Worm (Caenorhabditis elegans): ENCODE results near the gene swt-1.

The swt-1 gene

ce11 chrIV:261607-262006 is 45.7 kb upstream of the swt-1 start, which contains the start of gene pqbp-1.1 (continued):
- TF ChIP-seq alr-1 (tag; optimal IDR thresholded peaks at IDR 0.05), result no peak
- peak; percentile 37 for TF ChIP-seq mab-5 (tag; optimal IDR thresholded peaks at IDR 0.05)
- TF ChIP-seq crh-2 (tag; optimal IDR thresholded peaks at IDR 0.05), result peak; percentile 66
- peak; percentile 95 for TF ChIP-seq gmeb-1 (tag; optimal IDR thresholded peaks at IDR 0.05)

ce11 chrIV:262460-262859 is 44.8 kb upstream of the swt-1 start:
- no peak for TF ChIP-seq nhr-11 (tag; optimal IDR thresholded peaks at IDR 0.05)
- no peak for TF ChIP-seq ceh-16 (tag; optimal IDR thresholded peaks at IDR 0.05)
- no peak for TF ChIP-seq mdl-1 (tag; optimal IDR thresholded peaks at IDR 0.05)
- no peak for TF ChIP-seq elt-1 (tag; optimal IDR thresholded peaks at IDR 0.05)
- no peak for TF ChIP-seq aly-2 (tag; optimal IDR thresholded peaks at IDR 0.05)
- TF ChIP-seq ztf-11 (tag; optimal IDR thresholded peaks at IDR 0.05), result no peak
- TF ChIP-seq lin-11 (tag; optimal IDR thresholded peaks at IDR 0.05), result no peak
- TF ChIP-seq F13H6.1 (tag; optimal IDR thresholded peaks at IDR 0.05), result no peak
- no peak for TF ChIP-seq ZK546.5 (tag; optimal IDR thresholded peaks at IDR 0.05)
- TF ChIP-seq zag-1 (tag; optimal IDR thresholded peaks at IDR 0.05), result no peak
- TF ChIP-seq nhr-237 (tag; optimal IDR thresholded peaks at IDR 0.05), result no peak
- no peak for TF ChIP-seq lin-39 (tag; optimal IDR thresholded peaks at IDR 0.05)
- no peak for TF ChIP-seq lsy-2 (tag; optimal IDR thresholded peaks at IDR 0.05)
- TF ChIP-seq peb-1 (tag; optimal IDR thresholded peaks at IDR 0.05), result no peak
- TF ChIP-seq nhr-6 (tag; optimal IDR thresholded peaks at IDR 0.05), result no peak
- no peak for TF ChIP-seq mbf-1 (tag; optimal IDR thresholded peaks at IDR 0.05)
- no peak for TF ChIP-seq sem-4 (tag; optimal IDR thresholded peaks at IDR 0.05)
- TF ChIP-seq blmp-1 (tag; optimal IDR thresholded peaks at IDR 0.05; ENCODE audit: insufficient read depth), result no peak
- no peak for TF ChIP-seq unc-55 (GFP tag; optimal IDR thresholded peaks at IDR 0.05)
- no peak for TF ChIP-seq sma-9 (GFP tag; optimal IDR thresholded peaks at IDR 0.05)
- TF ChIP-seq sma-9 (tag; optimal IDR thresholded peaks at IDR 0.05), result no peak

ce11 chrIV:264182-264709 is 43.1 kb upstream of the swt-1 start, which contains the start of gene pat-6:
pat-6 (minus strand) TSS chrIV:264232.
- peak; percentile 56 for TF ChIP-seq unc-55 (GFP tag; optimal IDR thresholded peaks at IDR 0.05)
- peak in 1 of 2 experiments; percentile 55 for TF ChIP-seq lsy-2 (tag; optimal IDR thresholded peaks at IDR 0.05)
- TF ChIP-seq lin-13 (GFP tag; optimal IDR thresholded peaks at IDR 0.05), result peak; percentile 17
- no peak for TF ChIP-seq ceh-16 (tag; optimal IDR thresholded peaks at IDR 0.05)
- TF ChIP-seq C34F6.9 (tag; optimal IDR thresholded peaks at IDR 0.05), result peak; percentile 64
- no peak for TF ChIP-seq mab-5 (tag; optimal IDR thresholded peaks at IDR 0.05)
- no peak for TF ChIP-seq nhr-25 (tag; optimal IDR thresholded peaks at IDR 0.05)
- TF ChIP-seq nhr-6 (tag; optimal IDR thresholded peaks at IDR 0.05), result peak; percentile 8

ce11 chrIV:266148-266547 is 41.2 kb upstream of the swt-1 start, which contains the start of gene T21D12.12:
T21D12.12 (plus strand) TSS chrIV:266448.
- TF ChIP-seq crh-2 (tag; optimal IDR thresholded peaks at IDR 0.05) (no peak), mdl-1 (tag; optimal IDR thresholded peaks at IDR 0.05) (no peak), lin-13 (GFP tag; optimal IDR thresholded peaks at IDR 0.05) (no peak), nhr-21 (tag; optimal IDR thresholded peaks at IDR 0.05) (no peak), sma-9 (GFP tag; optimal IDR thresholded peaks at IDR 0.05) (no peak), sma-9 (tag; optimal IDR thresholded peaks at IDR 0.05) (no peak), nhr-237 (tag; optimal IDR thresholded peaks at IDR 0.05) (no peak), skn-1 (tag; optimal IDR thresholded peaks at IDR 0.05) (no peak), lin-11 (tag; optimal IDR thresholded peaks at IDR 0.05) (no peak), ztf-1 (GFP tag; conservative IDR thresholded peaks at IDR 0.05) (no peak), elt-3 (tag; optimal IDR thresholded peaks at IDR 0.05) (no peak), lin-39 (tag; optimal IDR thresholded peaks at IDR 0.05) (no peak), blmp-1 (tag; optimal IDR thresholded peaks at IDR 0.05; ENCODE audit: insufficient read depth) (no peak), ztf-11 (tag; optimal IDR thresholded peaks at IDR 0.05) (no peak), nhr-6 (tag; optimal IDR thresholded peaks at IDR 0.05) (no peak)

- no peak for TF ChIP-seq ztf-1 (GFP tag; conservative IDR thresholded peaks at IDR 0.05)
- no peak for TF ChIP-seq elt-1 (tag; optimal IDR thresholded peaks at IDR 0.05)
- no peak for TF ChIP-seq ama-1 (optimal IDR thresholded peaks at IDR 0.05)
- no peak for TF ChIP-seq skn-1 (tag; optimal IDR thresholded peaks at IDR 0.05)
- TF ChIP-seq sma-3 (GFP tag; optimal IDR thresholded peaks at IDR 0.05), result no peak
- no peak for TF ChIP-seq unc-62 (GFP tag; optimal IDR thresholded peaks at IDR 0.05)
- TF ChIP-seq nhr-10 (tag; optimal IDR thresholded peaks at IDR 0.05), result no peak
- no peak for TF ChIP-seq unc-55 (GFP tag; optimal IDR thresholded peaks at IDR 0.05)
- no peak for TF ChIP-seq nhr-129 (tag; optimal IDR thresholded peaks at IDR 0.05)
- no peak for TF ChIP-seq peb-1 (tag; optimal IDR thresholded peaks at IDR 0.05)
- no peak for TF ChIP-seq zag-1 (tag; optimal IDR thresholded peaks at IDR 0.05)
- TF ChIP-seq ZK546.5 (tag; optimal IDR thresholded peaks at IDR 0.05), result no peak
- no peak for TF ChIP-seq nhr-12 (tag; optimal IDR thresholded peaks at IDR 0.05)
- no peak for TF ChIP-seq lin-39 (tag; optimal IDR thresholded peaks at IDR 0.05)
- TF ChIP-seq nhr-21 (tag; optimal IDR thresholded peaks at IDR 0.05), result no peak
- no peak for TF ChIP-seq sem-4 (tag; optimal IDR thresholded peaks at IDR 0.05)
Measured at ce11 chrIV:269107-269506, 38.2 kb upstream of the swt-1 start, which contains the start of gene T21D12.11. T21D12.11 (plus strand) TSS chrIV:269407.

All from whole organism, L2 larva.